Fruit fly (Drosophila melanogaster) whole organism, wandering third instar larva: ENCODE results near the gene crol.

ENCODE experiments used
- Abd-B ChIP-seq: fragments of >200 bp; optimal IDR thresholded peaks from 2 replicates; lab custom pipeline; 2017; ENCODE audit warnings: missing biosample characterization, missing genetic modification characterization
- CG32264 ChIP-seq: fragments of 200-800 bp; sonication (Bioruptor generic); optimal IDR thresholded peaks from 2 replicates; lab custom pipeline; 2016; ENCODE audit warnings: missing biosample characterization, missing genetic modification characterization
- CG9705 ChIP-seq: fragments of 200-800 bp; sonication (Bioruptor generic); optimal IDR thresholded peaks from 2 replicates; lab custom pipeline; 2018; ENCODE audit warnings: missing biosample characterization, mild to moderate bottlenecking, missing genetic modification characterization
- CrebA ChIP-seq: fragments of 200-800 bp; sonication (Bioruptor generic); optimal IDR thresholded peaks from 2 replicates; lab custom pipeline; 2016; ENCODE audit warnings: missing biosample characterization, mild to moderate bottlenecking, missing genetic modification characterization, borderline replicate concordance
- Dif ChIP-seq: fragments of 200-275, 200-300 bp; sonication (Bioruptor generic); optimal IDR thresholded peaks from 2 replicates; lab custom pipeline; 2018; ENCODE audit warnings: missing biosample characterization, missing genetic modification characterization; ENCODE audit not compliant: partially characterized antibody
- GATAd ChIP-seq: sonication (Bioruptor generic); optimal IDR thresholded peaks from 2 replicates; lab custom pipeline; 2016; ENCODE audit warnings: missing biosample characterization, missing genetic modification characterization
- Hnf4 ChIP-seq: fragments of 200-800 bp; sonication (Bioruptor generic); optimal IDR thresholded peaks from 2 replicates; lab custom pipeline; 2016; ENCODE audit warnings: missing biosample characterization, mild to moderate bottlenecking, missing genetic modification characterization
- Hr78 ChIP-seq: fragments of >200 bp; optimal IDR thresholded peaks from 2 replicates; lab custom pipeline; 2017; ENCODE audit warnings: missing biosample characterization, missing genetic modification characterization
- Hr83 ChIP-seq: fragments of 200-300 bp; sonication (Bioruptor generic); optimal IDR thresholded peaks from 2 replicates; lab custom pipeline; 2016; ENCODE audit warnings: missing biosample characterization, mild to moderate bottlenecking, missing genetic modification characterization, moderate library complexity; ENCODE audit not compliant: poor library complexity, severe bottlenecking
- Jra ChIP-seq: sonication (Bioruptor generic); optimal IDR thresholded peaks from 2 replicates; lab custom pipeline; 2016; ENCODE audit warnings: missing biosample characterization, missing genetic modification characterization
- Mio ChIP-seq: sonication (Bioruptor generic); optimal IDR thresholded peaks from 2 replicates; lab custom pipeline; 2016; ENCODE audit warnings: missing biosample characterization, missing genetic modification characterization
- Rel ChIP-seq, 2 experiments: fragments of 200-800 bp; sonication (Bioruptor generic) in 1 of 2; optimal IDR thresholded peaks; 2 replicates in 1 of 2; 3 replicates in 1 of 2; lab custom pipeline; 2016 to 2019; ENCODE audit warnings: mild to moderate bottlenecking in 2 of 2, missing biosample characterization in 2 of 2, missing genetic modification characterization in 2 of 2, moderate library complexity in 1 of 2
- Sp1 ChIP-seq: fragments of 200-800 bp; sonication (Bioruptor generic); optimal IDR thresholded peaks from 3 replicates; lab custom pipeline; 2019; ENCODE audit warnings: missing biosample characterization, mild to moderate bottlenecking, missing genetic modification characterization, moderate library complexity
- Vsx2 ChIP-seq: fragments of 200-300, 225-300 bp; sonication (Bioruptor generic); optimal IDR thresholded peaks from 2 replicates; lab custom pipeline; 2018; ENCODE audit warnings: missing biosample characterization, missing genetic modification characterization; ENCODE audit not compliant: partially characterized antibody
- br ChIP-seq: fragments of 200-800 bp; sonication (Bioruptor generic); optimal IDR thresholded peaks from 2 replicates; lab custom pipeline; 2016; ENCODE audit warnings: missing biosample characterization, missing genetic modification characterization
- dl ChIP-seq, 2 experiments: fragments of 175-275, 200-275 bp in 1 of 2; fragments of 200-275 bp in 1 of 2; sonication (Bioruptor generic); optimal IDR thresholded peaks; lab custom pipeline; 2018; ENCODE audit warnings: mild to moderate bottlenecking in 2 of 2, missing biosample characterization in 2 of 2, missing genetic modification characterization in 2 of 2, moderate library complexity in 2 of 2; ENCODE audit not compliant: partially characterized antibody in 2 of 2, insufficient read depth in 1 of 2
- dmrt93B ChIP-seq: fragments of 200-800 bp; sonication (Bioruptor generic); optimal IDR thresholded peaks from 2 replicates; lab custom pipeline; 2018; ENCODE audit warnings: missing biosample characterization, mild to moderate bottlenecking, missing genetic modification characterization
- dsf ChIP-seq: sonication (Bioruptor generic); optimal IDR thresholded peaks from 2 replicates; lab custom pipeline; 2016; ENCODE audit warnings: missing biosample characterization, missing genetic modification characterization, borderline replicate concordance
- ey ChIP-seq: fragments of 200-800 bp; sonication (Bioruptor generic); optimal IDR thresholded peaks from 2 replicates; lab custom pipeline; 2016; ENCODE audit warnings: missing biosample characterization, missing genetic modification characterization
- foxo ChIP-seq, 2 experiments: fragments of 200-800 bp; sonication (Bioruptor generic); optimal IDR thresholded peaks; 2 replicates in 1 of 2; 3 replicates in 1 of 2; lab custom pipeline; 2016 to 2017; ENCODE audit warnings: missing biosample characterization in 2 of 2, missing genetic modification characterization in 2 of 2
- lola ChIP-seq: fragments of >200 bp; optimal IDR thresholded peaks from 2 replicates; lab custom pipeline; 2017; ENCODE audit warnings: missing biosample characterization, missing genetic modification characterization
- pan ChIP-seq: fragments of >200 bp; optimal IDR thresholded peaks from 2 replicates; lab custom pipeline; 2017
- psq ChIP-seq: fragments of 200-800 bp; sonication (Bioruptor generic); optimal IDR thresholded peaks from 3 replicates; lab custom pipeline; 2017; ENCODE audit warnings: missing biosample characterization, mild to moderate bottlenecking, missing genetic modification characterization, moderate library complexity
- sv ChIP-seq: fragments of 200-800 bp; sonication (Bioruptor generic); optimal IDR thresholded peaks from 3 replicates; lab custom pipeline; 2016; ENCODE audit warnings: missing biosample characterization, missing genetic modification characterization
- usp ChIP-seq: fragments of >200 bp; optimal IDR thresholded peaks from 2 replicates; lab custom pipeline; 2017; ENCODE audit warnings: missing biosample characterization, missing genetic modification characterization
- woc ChIP-seq: sonication (Bioruptor generic); optimal IDR thresholded peaks from 2 replicates; lab custom pipeline; 2016; ENCODE audit warnings: missing biosample characterization, mild to moderate bottlenecking, missing genetic modification characterization

The crol gene

DNA sequence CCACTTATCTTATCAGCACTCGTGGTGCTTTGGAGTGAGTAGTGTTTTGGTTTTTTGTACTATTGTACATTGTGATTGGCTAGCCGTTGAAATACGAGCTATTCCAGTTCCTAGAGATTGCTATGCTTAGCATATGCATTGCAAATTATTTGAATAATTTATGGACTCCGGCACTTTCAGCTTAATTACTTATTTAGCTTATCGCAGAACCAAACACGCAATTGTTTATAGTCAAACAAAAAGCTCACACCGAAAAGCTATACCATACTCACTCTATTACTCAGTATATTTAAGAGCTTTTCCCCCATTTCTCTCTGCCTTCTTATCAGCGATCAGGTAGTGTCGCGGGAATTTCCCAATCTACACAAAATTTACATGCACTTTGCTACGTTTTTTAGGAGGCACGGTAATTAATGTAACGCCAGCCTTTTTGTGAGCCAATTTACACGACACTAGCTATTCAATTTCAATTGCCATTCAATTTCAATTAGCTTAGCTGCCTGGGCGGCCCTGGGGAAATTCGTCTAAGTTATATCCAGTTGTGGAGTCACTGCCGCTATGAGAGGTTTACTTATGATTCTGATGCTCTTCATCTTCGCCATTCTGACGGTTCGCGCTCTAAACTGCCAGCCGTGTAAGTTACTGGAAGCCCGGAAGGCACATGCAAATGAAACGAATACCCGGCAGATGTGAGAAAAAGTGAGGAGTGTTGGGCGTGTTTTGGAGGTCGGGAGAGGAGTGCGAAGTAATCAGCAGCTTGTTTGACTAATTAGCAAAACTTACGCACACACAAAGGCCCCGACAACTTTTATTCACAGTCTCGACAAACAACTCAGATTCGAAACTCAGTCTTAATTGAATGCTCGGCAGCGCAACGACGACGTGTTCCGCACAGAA is 33.3 kb upstream of the crol start, which contains the start of the genes CG44008, CG14933, CG46426 and CG42486:
CG44008 (minus strand) TSS at position 155 of the 897 bp plus-strand sequence.
CG14933 (plus strand) TSS at position 538 of the 897 bp plus-strand sequence.
CG46426 (plus strand) TSS at position 538 of the 897 bp plus-strand sequence.
CG42486 (plus strand) TSS at position 847 of the 897 bp plus-strand sequence.
- no peak for TF ChIP-seq Rel (GFP tag; optimal IDR thresholded peaks at IDR 0.05; lab: Kevin White, UChicago)
- peak; percentile 97 for TF ChIP-seq Rel (tag; optimal IDR thresholded peaks at IDR 0.05; lab: Kevin White, UChicago)
- no peak for TF ChIP-seq psq
- TF ChIP-seq dsf (GFP tag; lab: Kevin White, UChicago), result no peak
- peak; percentile 85 to 94 for TF ChIP-seq dl (GFP tag; optimal IDR thresholded peaks at IDR 0.05; lab: Kevin White, UChicago; ENCODE audit: insufficient read depth in 1 of 2, partially characterized antibody in 2 of 2)
- TF ChIP-seq, all 38 proteins: peak for 2

DNA sequence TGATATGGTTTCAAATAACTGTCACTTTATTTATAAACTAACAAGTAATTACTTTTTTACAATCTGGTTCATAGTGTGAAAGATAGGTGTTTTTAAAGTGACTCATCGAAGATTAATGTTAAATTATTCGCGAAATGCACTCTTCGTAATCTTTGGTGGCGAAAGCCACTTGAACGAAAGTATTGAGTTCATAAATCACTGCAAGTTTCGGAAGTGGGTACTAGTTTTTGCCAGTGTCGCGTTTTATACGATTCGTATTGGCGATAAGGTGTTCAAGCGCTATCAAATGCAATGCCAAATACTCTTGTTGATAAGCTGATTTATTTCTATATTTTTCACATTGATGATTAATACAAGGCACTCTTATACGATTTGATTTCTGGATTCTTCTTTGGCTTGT is 32.3 kb upstream of the crol start:
- TF ChIP-seq pan, result no peak
- TF ChIP-seq foxo (GFP tag; optimal IDR thresholded peaks at IDR 0.05; lab: Kevin White, UChicago), result peak in 1 of 2 experiments; percentile 12
- TF ChIP-seq Hnf4, result peak; percentile 9

DNA sequence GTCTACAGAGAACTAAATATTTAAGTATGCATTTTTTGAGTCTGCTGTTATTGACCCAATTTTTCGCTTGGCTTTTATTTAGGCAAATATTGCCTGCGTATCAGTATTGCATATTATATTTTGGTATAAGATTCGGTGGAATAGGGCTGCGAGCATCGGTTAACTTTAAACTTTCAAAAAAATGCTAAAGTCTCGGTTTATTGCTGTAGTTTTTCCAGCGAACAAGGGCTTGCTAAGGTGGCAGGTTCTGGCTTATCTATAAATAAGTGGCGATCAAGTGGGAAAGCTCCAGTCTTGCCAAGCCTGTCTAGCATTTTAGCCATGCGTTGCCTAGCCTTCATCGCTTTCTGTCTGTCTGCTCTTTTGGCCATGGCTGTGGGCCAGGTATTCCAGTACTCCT is 31.2 kb upstream of the crol start, which contains the start of gene CG31704:
CG31704 (plus strand) TSS at position 301 of the 400 bp plus-strand sequence.
- no peak for TF ChIP-seq CG9705 (GFP tag; lab: Kevin White, UChicago)
- no peak for TF ChIP-seq Jra
- TF ChIP-seq Abd-B (GFP tag; lab: Kevin White, UChicago), result no peak
- TF ChIP-seq lola (GFP tag; lab: Kevin White, UChicago), result no peak
- TF ChIP-seq br, result no peak
- no peak for TF ChIP-seq Rel (GFP tag; optimal IDR thresholded peaks at IDR 0.05; lab: Kevin White, UChicago)
- no peak for TF ChIP-seq Rel (tag; optimal IDR thresholded peaks at IDR 0.05; lab: Kevin White, UChicago)
- TF ChIP-seq CrebA (GFP tag; lab: Kevin White, UChicago), result no peak
- TF ChIP-seq Sp1 (GFP tag; lab: Kevin White, UChicago), result no peak
- TF ChIP-seq Vsx2, result no peak
- no peak for TF ChIP-seq usp (GFP tag; lab: Kevin White, UChicago)
- TF ChIP-seq CG32264 (GFP tag; lab: Kevin White, UChicago), result no peak
- TF ChIP-seq Hnf4, result no peak
- TF ChIP-seq, all 38 proteins: peak for 0

DNA sequence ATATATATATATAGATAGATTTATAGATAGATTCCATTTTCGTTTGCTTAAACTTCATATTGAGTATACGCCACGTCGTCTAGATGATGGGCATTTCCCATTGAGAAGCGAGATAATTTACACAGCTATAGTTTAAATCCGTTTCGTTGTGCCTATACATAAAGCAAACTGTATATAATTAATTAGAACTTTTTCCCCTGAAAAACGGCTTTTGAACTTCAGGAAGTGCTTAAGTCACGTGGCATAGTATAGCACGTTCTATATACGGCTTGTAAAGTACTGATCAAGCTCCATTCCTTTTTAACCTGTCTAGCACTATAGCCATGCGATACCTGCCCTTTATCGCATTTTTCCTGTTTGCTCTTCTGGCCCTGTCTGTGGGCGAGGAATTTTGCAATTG is 30.4 kb upstream of the crol start, which contains the start of gene Sfp33A3:
Sfp33A3 (plus strand) TSS at position 301 of the 400 bp plus-strand sequence.
- TF ChIP-seq Mio (GFP tag; lab: Kevin White, UChicago), result no peak
- no peak for TF ChIP-seq woc (GFP tag; lab: Kevin White, UChicago)
- no peak for TF ChIP-seq sv
- no peak for TF ChIP-seq Dif (GFP tag; lab: Kevin White, UChicago)
- TF ChIP-seq Hr78 (GFP tag; lab: Kevin White, UChicago), result no peak
- TF ChIP-seq CrebA (GFP tag; lab: Kevin White, UChicago), result no peak
- no peak for TF ChIP-seq CG9705 (GFP tag; lab: Kevin White, UChicago)
- no peak for TF ChIP-seq dl (GFP tag; optimal IDR thresholded peaks at IDR 0.05; lab: Kevin White, UChicago; ENCODE audit: insufficient read depth in 1 of 2, partially characterized antibody in 2 of 2)
- no peak for TF ChIP-seq Jra
- TF ChIP-seq dmrt93B (GFP tag; lab: Kevin White, UChicago), result no peak
- no peak for TF ChIP-seq foxo (GFP tag; optimal IDR thresholded peaks at IDR 0.05; lab: Kevin White, UChicago)
- no peak for TF ChIP-seq GATAd (GFP tag; lab: Kevin White, UChicago)
- TF ChIP-seq Hnf4, result no peak
- no peak for TF ChIP-seq ey (GFP tag; lab: Kevin White, UChicago)

DNA sequence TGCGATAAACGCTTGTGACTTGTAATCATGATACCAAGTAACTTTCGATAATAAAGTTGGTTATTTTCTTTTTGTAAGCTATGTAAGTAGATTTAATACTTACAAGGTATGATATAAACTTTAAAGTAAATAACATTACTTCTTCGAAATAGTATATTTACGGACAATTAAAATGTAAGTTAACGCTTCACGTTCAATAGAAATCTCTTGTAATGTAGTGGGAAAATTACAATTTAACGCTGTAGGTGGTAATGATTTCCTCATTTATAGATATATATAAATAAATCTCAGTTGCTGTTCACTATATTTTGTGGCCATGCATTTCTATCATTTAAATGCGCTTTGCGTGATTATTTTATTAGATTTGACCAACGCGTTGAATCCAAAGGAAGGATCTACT is 28.2 kb upstream of the crol start, which contains the start of gene Sfp33A2:
Sfp33A2 (plus strand) TSS at position 301 of the 400 bp plus-strand sequence.
- no peak for TF ChIP-seq Hr83 (GFP tag; lab: Kevin White, UChicago)

dm6 chr2L:11836943-11837342 is 27.7 kb upstream of the crol start, which contains the start of gene Sfp33A4:
Gene Sfp33A4, plus strand, starts transcription at chr2L:11837243.
- no peak for TF ChIP-seq Rel (GFP tag; optimal IDR thresholded peaks at IDR 0.05; lab: Kevin White, UChicago)
- TF ChIP-seq Rel (tag; optimal IDR thresholded peaks at IDR 0.05; lab: Kevin White, UChicago), result no peak
- TF ChIP-seq psq, result no peak
- no peak for TF ChIP-seq Hnf4
- no peak for TF ChIP-seq usp (GFP tag; lab: Kevin White, UChicago)
- TF ChIP-seq CG32264 (GFP tag; lab: Kevin White, UChicago), result no peak
- no peak for TF ChIP-seq Sp1 (GFP tag; lab: Kevin White, UChicago)
- TF ChIP-seq, all 38 proteins: peak for 0
